Fruit fly (Drosophila melanogaster): ENCODE measurements around the gene Agpat4.

- TF ChIP-seq CG16779 (tag; optimal IDR thresholded peaks at IDR 0.05) (peak; percentile 76), CG10669 (GFP tag; optimal IDR thresholded peaks at IDR 0.05) (peak; percentile 88), CG6854 (GFP tag; optimal IDR thresholded peaks at IDR 0.05) (peak; percentile 59), Lpt (GFP tag; optimal IDR thresholded peaks at IDR 0.05) (peak; percentile 85), CG7368 (GFP tag; optimal IDR thresholded peaks at IDR 0.05) (peak; percentile 84), spab (GFP tag; optimal IDR thresholded peaks at IDR 0.05) (peak; percentile 78)
These were observed 29.1 kb upstream of the Agpat4 start for dm6 chr3L:16410234-16411119.

Measured in whole organism, prepupa.